Worm (Caenorhabditis elegans) whole organism, late embryonic: ENCODE results near the gene trk-1.

Experiments
- C08G9.2 ChIP-seq: sonication (generic microtip); optimal IDR thresholded peaks from 2 replicates; lab custom pipeline; 2016; ENCODE audit warnings: mild to moderate bottlenecking, missing genetic modification characterization, moderate library complexity, missing compliant biosample characterization
- C38D4.7 ChIP-seq: fragments of 200-800 bp; sonication (Bioruptor generic); optimal IDR thresholded peaks from 2 replicates; lab custom pipeline; 2018; ENCODE audit warnings: mild to moderate bottlenecking, missing genetic modification characterization, moderate library complexity, missing compliant biosample characterization
- F13H6.1 ChIP-seq: sonication (generic microtip); optimal IDR thresholded peaks from 2 replicates; lab custom pipeline; 2016; ENCODE audit warnings: missing genetic modification characterization, missing compliant biosample characterization
- K02D7.2 ChIP-seq: sonication (generic microtip); optimal IDR thresholded peaks from 2 replicates; lab custom pipeline; 2017; ENCODE audit warnings: mild to moderate bottlenecking, missing genetic modification characterization, missing compliant biosample characterization
- K09A11.1 ChIP-seq: sonication (generic microtip); optimal IDR thresholded peaks from 2 replicates; lab custom pipeline; 2017; ENCODE audit warnings: antibody characterized with exemption, mild to moderate bottlenecking, missing genetic modification characterization, missing compliant biosample characterization; ENCODE audit not compliant: insufficient read depth
- T23F11.4 ChIP-seq: fragments of 200-800 bp; sonication (Bioruptor generic); optimal IDR thresholded peaks from 2 replicates; lab custom pipeline; 2018; ENCODE audit warnings: mild to moderate bottlenecking, missing genetic modification characterization, missing compliant biosample characterization
- Y22D7AL.16 ChIP-seq: sonication (generic microtip); optimal IDR thresholded peaks from 2 replicates; lab custom pipeline; 2016; ENCODE audit warnings: missing genetic modification characterization, missing compliant biosample characterization
- ama-1 ChIP-seq: fragments of 150-350 bp; optimal IDR thresholded peaks from 2 replicates; lab custom pipeline; 2014
- ceh-19 ChIP-seq: fragments of 200-800 bp; sonication (Bioruptor generic); optimal IDR thresholded peaks from 2 replicates; lab custom pipeline; 2018; ENCODE audit warnings: mild to moderate bottlenecking, missing genetic modification characterization, missing compliant biosample characterization
- ceh-31 ChIP-seq: sonication (generic microtip); optimal IDR thresholded peaks from 2 replicates; lab custom pipeline; 2016; ENCODE audit warnings: missing genetic modification characterization, missing compliant biosample characterization
- ceh-34 ChIP-seq: sonication (generic microtip); optimal IDR thresholded peaks from 2 replicates; lab custom pipeline; 2016; ENCODE audit warnings: mild to moderate bottlenecking, missing genetic modification characterization, missing compliant biosample characterization
- ceh-48 ChIP-seq: sonication (generic microtip); optimal IDR thresholded peaks from 2 replicates; lab custom pipeline; 2016; ENCODE audit warnings: missing genetic modification characterization, inconsistent platforms, missing compliant biosample characterization
- che-1 ChIP-seq: sonication (generic microtip); optimal IDR thresholded peaks from 2 replicates; lab custom pipeline; 2016; ENCODE audit warnings: mild to moderate bottlenecking, missing genetic modification characterization, missing compliant biosample characterization
- elt-2 ChIP-seq: sonication (generic microtip); optimal IDR thresholded peaks from 2 replicates; lab custom pipeline; 2016; ENCODE audit warnings: missing genetic modification reagents, missing genetic modification characterization, missing compliant biosample characterization
- eyg-1 ChIP-seq: sonication (generic microtip); optimal IDR thresholded peaks from 2 replicates; lab custom pipeline; 2016; ENCODE audit warnings: missing genotype, missing genetic modification characterization, missing compliant biosample characterization
- fax-1 ChIP-seq: sonication (generic microtip); optimal IDR thresholded peaks from 2 replicates; lab custom pipeline; 2016; ENCODE audit warnings: missing genotype, missing genetic modification characterization, missing compliant biosample characterization
- fkh-10 ChIP-seq: fragments of 150-350 bp; optimal IDR thresholded peaks from 2 replicates; lab custom pipeline; 2014; ENCODE audit warnings: missing biosample characterization, missing genetic modification reagents, missing genetic modification characterization
- hlh-15 ChIP-seq: sonication (generic microtip); optimal IDR thresholded peaks from 2 replicates; lab custom pipeline; 2016; ENCODE audit warnings: missing genetic modification characterization, missing compliant biosample characterization
- hlh-8 ChIP-seq: sonication (generic microtip); optimal IDR thresholded peaks from 2 replicates; lab custom pipeline; 2016; ENCODE audit warnings: missing genotype, missing genetic modification characterization, missing compliant biosample characterization
- nhr-11 ChIP-seq: fragments of 150-350 bp; optimal IDR thresholded peaks from 2 replicates; lab custom pipeline; 2014; ENCODE audit warnings: missing biosample characterization, missing genetic modification characterization
- nhr-232 ChIP-seq: sonication (generic microtip); optimal IDR thresholded peaks from 2 replicates; lab custom pipeline; 2016; ENCODE audit warnings: missing genetic modification characterization, missing compliant biosample characterization
- pag-3 ChIP-seq: sonication (generic microtip); optimal IDR thresholded peaks from 2 replicates; lab custom pipeline; 2016; ENCODE audit warnings: missing compliant biosample characterization, missing genetic modification characterization, borderline replicate concordance
- pax-1 ChIP-seq: fragments of 150-350 bp; optimal IDR thresholded peaks from 2 replicates; lab custom pipeline; 2014; ENCODE audit warnings: missing biosample characterization, missing genetic modification characterization
- pha-2 ChIP-seq: sonication (generic microtip); optimal IDR thresholded peaks from 2 replicates; lab custom pipeline; 2017; ENCODE audit warnings: mild to moderate bottlenecking, missing genetic modification characterization, missing compliant biosample characterization
- pha-4 ChIP-seq: fragments of 150-350 bp; optimal IDR thresholded peaks from 2 replicates; lab custom pipeline; 2018; ENCODE audit warnings: missing biosample characterization, missing genetic modification reagents, missing genetic modification characterization
- pros-1 ChIP-seq: fragments of 150-350 bp; optimal IDR thresholded peaks from 2 replicates; lab custom pipeline; 2014; ENCODE audit warnings: missing biosample characterization, missing genetic modification reagents, missing genetic modification characterization
- ref-2 ChIP-seq: sonication (generic microtip); optimal IDR thresholded peaks from 2 replicates; lab custom pipeline; 2016; ENCODE audit warnings: missing genetic modification characterization, missing compliant biosample characterization
- rnt-1 ChIP-seq: sonication (generic microtip); optimal IDR thresholded peaks from 2 replicates; lab custom pipeline; 2016; ENCODE audit warnings: missing genetic modification characterization, missing compliant biosample characterization
- sox-2 ChIP-seq: fragments of 200-800 bp; sonication (Bioruptor generic); IDR thresholded peaks from 2 replicates; pipeline ENCODE4 v1.3.6; 2022; ENCODE audit warnings: missing genetic modification reagents, missing genetic modification characterization, missing compliant biosample characterization
- syd-9 ChIP-seq: sonication (generic microtip); optimal IDR thresholded peaks from 2 replicates; lab custom pipeline; 2016; ENCODE audit warnings: mild to moderate bottlenecking, missing genetic modification characterization, moderate library complexity, missing compliant biosample characterization
- tbx-2 ChIP-seq: sonication (generic microtip); optimal IDR thresholded peaks from 2 replicates; lab custom pipeline; 2016; ENCODE audit warnings: missing genetic modification characterization, missing compliant biosample characterization
- tbx-7 ChIP-seq: sonication (generic microtip); optimal IDR thresholded peaks from 2 replicates; lab custom pipeline; 2016; ENCODE audit warnings: missing genotype, missing genetic modification characterization, missing compliant biosample characterization
- unc-3 ChIP-seq, 2 experiments: fragments of 200-800 bp in 1 of 2; sonication (Bioruptor generic) in 1 of 2; sonication (generic microtip) in 1 of 2; conservative IDR thresholded peaks in 1 of 2; optimal IDR thresholded peaks in 1 of 2; 2 replicates each; pipeline versions ENCODE4 v1.3.6 to Lab custom; 2016 to 2022; ENCODE audit warnings: missing compliant biosample characterization in 2 of 2, missing genetic modification characterization in 2 of 2, missing genetic modification reagents in 1 of 2
- unc-42 ChIP-seq: sonication (generic microtip); optimal IDR thresholded peaks from 2 replicates; lab custom pipeline; 2016; ENCODE audit warnings: missing genotype, missing genetic modification characterization, missing compliant biosample characterization
- unc-55 ChIP-seq: sonication (generic microtip); optimal IDR thresholded peaks from 2 replicates; lab custom pipeline; 2017; ENCODE audit warnings: missing biosample characterization, missing genetic modification reagents, missing genetic modification characterization
- unc-86 ChIP-seq: sonication (generic microtip); optimal IDR thresholded peaks from 2 replicates; lab custom pipeline; 2016; ENCODE audit warnings: missing genetic modification characterization, missing compliant biosample characterization
- zip-5 ChIP-seq: sonication (generic microtip); optimal IDR thresholded peaks from 2 replicates; lab custom pipeline; 2016; ENCODE audit warnings: missing genetic modification characterization, missing compliant biosample characterization

The trk-1 gene

ce11 chrX:8911077-8911476, 39.7 kb downstream of the trk-1 start, which contains the start of gene cyn-8:
Gene cyn-8, plus strand, starts transcription at chrX:8911293.
- TF ChIP-seq elt-2, result peak; percentile 39
- TF ChIP-seq C08G9.2 (tag; lab: Kevin White, UChicago), result no peak
- TF ChIP-seq unc-42 (tag; lab: Kevin White, UChicago), result peak; percentile 72
- no peak for TF ChIP-seq unc-3 (GFP tag; conservative IDR thresholded peaks at IDR 0.05; lab: Robert Waterston, UW)
- no peak for TF ChIP-seq unc-3 (tag; optimal IDR thresholded peaks at IDR 0.05; lab: Kevin White, UChicago)
- TF ChIP-seq ref-2 (tag; lab: Kevin White, UChicago), result peak; percentile 56
- no peak for TF ChIP-seq pha-4
- peak; percentile 23 for TF ChIP-seq tbx-2 (tag; lab: Kevin White, UChicago)
- peak; percentile 38 for TF ChIP-seq ceh-31 (tag; lab: Kevin White, UChicago)

- TF ChIP-seq syd-9 (tag; lab: Kevin White, UChicago), result no peak
- no peak for TF ChIP-seq rnt-1 (tag; lab: Kevin White, UChicago)
- TF ChIP-seq nhr-232 (tag; lab: Kevin White, UChicago), result no peak
- no peak for TF ChIP-seq pros-1 (tag; lab: Kevin White, UChicago)
Measured at ce11 chrX:8905089-8905488, 45.7 kb downstream of the trk-1 start, which contains the start of gene ensh-1. Gene ensh-1, plus strand, starts transcription at chrX:8905389.

- TF ChIP-seq nhr-11 (tag; lab: Kevin White, UChicago) (no peak), eyg-1 (no peak), F13H6.1 (tag; lab: Kevin White, UChicago) (no peak), tbx-7 (tag; lab: Kevin White, UChicago) (no peak), hlh-8 (tag; lab: Kevin White, UChicago) (no peak), che-1 (tag; lab: Kevin White, UChicago) (no peak), ref-2 (tag; lab: Kevin White, UChicago) (no peak), pros-1 (tag; lab: Kevin White, UChicago) (no peak), sox-2 (no peak), K09A11.1 (tag; lab: Kevin White, UChicago) (no peak), K02D7.2 (no peak), C38D4.7 (GFP tag; lab: Kevin White, UChicago) (no peak), unc-42 (tag; lab: Kevin White, UChicago) (no peak), unc-55 (GFP tag; lab: Kevin White, UChicago) (no peak), fax-1 (no peak), pax-1 (tag; lab: Kevin White, UChicago) (no peak)
Measured at ce11 chrX:8902920-8903319, 47.9 kb downstream of the trk-1 start.

ce11 chrX:8892808-8893207, 58.0 kb downstream of the trk-1 start, which contains the start of gene C13E3.1:
Gene C13E3.1, plus strand, starts transcription at chrX:8893108.
- no peak for TF ChIP-seq hlh-15 (tag; lab: Kevin White, UChicago)
- TF ChIP-seq Y22D7AL.16 (tag; lab: Kevin White, UChicago), result no peak
- no peak for TF ChIP-seq ama-1 (lab: Kevin White, UChicago)
- no peak for TF ChIP-seq elt-2
- no peak for TF ChIP-seq C38D4.7 (GFP tag; lab: Kevin White, UChicago)
- no peak for TF ChIP-seq ceh-19 (GFP tag; lab: Kevin White, UChicago)
- TF ChIP-seq T23F11.4 (GFP tag; lab: Kevin White, UChicago), result no peak
- TF ChIP-seq nhr-232 (tag; lab: Kevin White, UChicago), result no peak
- TF ChIP-seq pag-3 (tag; lab: Kevin White, UChicago), result no peak
- no peak for TF ChIP-seq pha-2
- no peak for TF ChIP-seq unc-86
- no peak for TF ChIP-seq ceh-48
- TF ChIP-seq fkh-10 (GFP tag; lab: Kevin White, UChicago), result no peak
- TF ChIP-seq hlh-8 (tag; lab: Kevin White, UChicago), result no peak
- no peak for TF ChIP-seq zip-5 (tag; lab: Kevin White, UChicago)
- no peak for TF ChIP-seq pha-4
- TF ChIP-seq ceh-34, result no peak
- no peak for TF ChIP-seq eyg-1
